Worm (Caenorhabditis elegans): ENCODE data around the gene mps-4.

The mps-4 gene

DNA sequence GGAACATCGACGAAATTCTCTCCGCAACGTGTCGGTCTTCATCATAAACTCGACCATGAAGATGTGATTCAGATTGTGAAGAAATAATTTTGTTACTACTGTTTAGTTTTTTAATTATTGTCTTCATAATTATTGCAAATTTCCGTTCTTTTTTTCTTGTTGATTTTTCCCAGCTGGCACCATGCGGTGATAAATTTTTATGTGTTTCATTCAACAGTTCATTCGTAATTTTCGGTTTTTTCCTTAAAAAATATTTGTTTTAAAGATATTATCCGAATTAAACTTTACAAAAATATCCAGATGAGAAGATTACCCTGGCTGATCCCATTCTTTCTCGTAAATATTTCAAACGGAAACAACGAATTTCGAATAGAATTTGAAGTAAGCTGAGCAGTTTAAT lies 24.5 kb downstream of the mps-4 start, which contains the start of gene C02F5.13:
TSS of gene C02F5.13 (plus strand) at position 301 of the 400 bp plus-strand sequence.
- no peak for TF ChIP-seq lin-13 (GFP tag; optimal IDR thresholded peaks at IDR 0.05)
- no peak for TF ChIP-seq unc-98 (GFP tag; IDR thresholded peaks at IDR 0.05)
- TF ChIP-seq aly-2 (tag; optimal IDR thresholded peaks at IDR 0.05): no peak
- no peak for TF ChIP-seq rnt-1 (tag; optimal IDR thresholded peaks at IDR 0.05)

- TF ChIP-seq blmp-1 (tag; optimal IDR thresholded peaks at IDR 0.05) (no peak), mep-1 (tag; optimal IDR thresholded peaks at IDR 0.05) (no peak), elt-2 (tag; optimal IDR thresholded peaks at IDR 0.05) (no peak), nhr-90 (tag; optimal IDR thresholded peaks at IDR 0.05; ENCODE audit: poor library complexity) (no peak), nhr-71 (tag; optimal IDR thresholded peaks at IDR 0.05) (no peak), fkh-10 (GFP tag; optimal IDR thresholded peaks at IDR 0.05) (no peak), tlp-1 (tag; optimal IDR thresholded peaks at IDR 0.05) (no peak), nhr-85 (tag) (no peak), pqm-1 (tag; optimal IDR thresholded peaks at IDR 0.05) (no peak), lin-15B (tag; optimal IDR thresholded peaks at IDR 0.05) (no peak), jun-1 (tag; optimal IDR thresholded peaks at IDR 0.05) (no peak), Y116A8C.19 (tag; optimal IDR thresholded peaks at IDR 0.05; ENCODE audit: borderline replicate concordance) (no peak), dsc-1 (tag; optimal IDR thresholded peaks at IDR 0.05) (no peak), nhr-84 (tag; optimal IDR thresholded peaks at IDR 0.05) (no peak), nhr-20 (tag; optimal IDR thresholded peaks at IDR 0.05) (no peak), xbp-1 (tag; optimal IDR thresholded peaks at IDR 0.05) (no peak), tbx-2 (tag; optimal IDR thresholded peaks at IDR 0.05) (no peak), ztf-11 (tag; optimal IDR thresholded peaks at IDR 0.05) (no peak), fkh-4 (tag; optimal IDR thresholded peaks at IDR 0.05; ENCODE audit: borderline replicate concordance) (no peak)
Observed at ce11 chrIII:8245591-8245990, 26.0 kb downstream of the mps-4 start, which contains the start of gene C02F5.3. C02F5.3 (plus strand) TSS chrIII:8245891.

DNA sequence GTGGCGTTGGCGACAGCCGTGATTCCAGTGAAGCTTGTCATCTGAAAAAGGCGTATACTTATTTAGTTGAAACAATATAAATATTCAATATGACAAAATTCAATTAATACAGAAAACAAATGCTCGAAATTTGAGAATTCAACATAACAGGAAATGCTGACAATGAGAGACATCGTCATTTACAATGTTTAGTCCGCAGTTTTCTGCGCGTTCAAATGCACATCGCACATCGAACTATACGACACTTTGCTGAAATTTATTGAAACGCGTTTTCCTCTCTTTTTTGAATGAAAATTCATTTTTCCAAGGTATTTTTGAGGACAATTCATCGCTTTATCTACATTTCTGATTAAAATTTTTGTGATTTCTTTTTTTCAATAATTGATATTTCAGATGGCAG lies 27.5 kb downstream of the mps-4 start, which contains the start of the genes pbs-6 and cids-1:
TSS of gene pbs-6 (minus strand) at position 41 of the 400 bp plus-strand sequence.
TSS of gene cids-1 (plus strand) at position 394 of the 400 bp plus-strand sequence.
- TF ChIP-seq nhr-47 (tag; optimal IDR thresholded peaks at IDR 0.05): peak; percentile 0
- TF ChIP-seq unc-130 (tag; optimal IDR thresholded peaks at IDR 0.05): peak; percentile 29
- TF ChIP-seq lin-35 (GFP tag; optimal IDR thresholded peaks at IDR 0.05): peak; percentile 25 to 50
- no peak for TF ChIP-seq pqm-1 (tag; optimal IDR thresholded peaks at IDR 0.05)
- peak; percentile 85 for TF ChIP-seq F16B12.6 (tag; optimal IDR thresholded peaks at IDR 0.05)
- no peak for TF ChIP-seq ces-1 (GFP tag; optimal IDR thresholded peaks at IDR 0.05)
- TF ChIP-seq dpl-1 (GFP tag; optimal IDR thresholded peaks at IDR 0.05): peak in 2 of 3 experiments; percentile 37 to 40
- TF ChIP-seq snu-23 (GFP tag; optimal IDR thresholded peaks at IDR 0.05): peak; percentile 23
- peak; percentile 24 for TF ChIP-seq nhr-71 (tag; optimal IDR thresholded peaks at IDR 0.05)
- TF ChIP-seq efl-1 (optimal IDR thresholded peaks at IDR 0.05): peak; percentile 42 to 56
- peak; percentile 44 to 72 for TF ChIP-seq efl-1 (GFP tag; optimal IDR thresholded peaks at IDR 0.05 in 1 of 2)
- TF ChIP-seq skn-1 (tag; optimal IDR thresholded peaks at IDR 0.05): peak; percentile 59
- TF ChIP-seq lsy-2 (tag; optimal IDR thresholded peaks at IDR 0.05): peak; percentile 22 to 64
- no peak for TF ChIP-seq nhr-85 (tag)

DNA sequence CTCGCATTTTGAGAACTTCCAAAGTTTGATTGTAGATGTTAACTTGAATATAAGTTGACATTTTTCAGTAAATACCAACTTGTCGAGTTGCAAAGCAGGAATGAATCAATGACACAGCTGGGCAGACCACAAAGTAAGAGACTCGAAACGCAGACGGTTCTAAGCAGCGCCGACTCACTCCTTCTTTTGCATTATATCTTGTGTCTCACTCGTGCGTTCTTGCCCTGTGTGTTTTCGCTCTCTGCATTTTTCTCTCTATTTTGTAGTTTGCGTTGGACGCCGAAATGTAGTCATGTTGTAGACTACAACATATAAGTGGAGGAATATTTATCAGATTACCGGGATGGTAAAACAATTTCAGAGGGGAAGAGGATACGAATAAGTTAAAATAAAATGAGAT lies 28.8 kb downstream of the mps-4 start, which contains the start of gene C02F5.12:
TSS of gene C02F5.12 (minus strand) at position 221 of the 400 bp plus-strand sequence.
- peak; percentile 11 for TF ChIP-seq rnt-1 (tag; optimal IDR thresholded peaks at IDR 0.05)
- TF ChIP-seq lsy-2 (tag; optimal IDR thresholded peaks at IDR 0.05): peak; percentile 11 to 32
- no peak for TF ChIP-seq nhr-11 (tag; optimal IDR thresholded peaks at IDR 0.05)
- no peak for TF ChIP-seq C34B4.2 (tag; optimal IDR thresholded peaks at IDR 0.05)
- TF ChIP-seq lin-14 (GFP tag; optimal IDR thresholded peaks at IDR 0.05): peak; percentile 32
- TF ChIP-seq snpc-4 (tag; optimal IDR thresholded peaks at IDR 0.05): no peak
- no peak for TF ChIP-seq hlh-17 (GFP tag; optimal IDR thresholded peaks at IDR 0.05; ENCODE audit: borderline replicate concordance)
- TF ChIP-seq nhr-90 (tag; optimal IDR thresholded peaks at IDR 0.05; ENCODE audit: poor library complexity): peak; percentile 15
- TF ChIP-seq vab-15 (tag; optimal IDR thresholded peaks at IDR 0.05): no peak
- no peak for TF ChIP-seq ets-5 (GFP tag; IDR thresholded peaks at IDR 0.05)
- TF ChIP-seq nhr-47 (tag; optimal IDR thresholded peaks at IDR 0.05): no peak
- peak; percentile 64 for TF ChIP-seq blmp-1 (tag; optimal IDR thresholded peaks at IDR 0.05)
- TF ChIP-seq irx-1 (tag; optimal IDR thresholded peaks at IDR 0.05): no peak
- TF ChIP-seq nhr-20 (tag; optimal IDR thresholded peaks at IDR 0.05): peak; percentile 60
- TF ChIP-seq nhr-77 (tag; optimal IDR thresholded peaks at IDR 0.05): no peak
- TF ChIP-seq snu-23 (GFP tag; optimal IDR thresholded peaks at IDR 0.05): peak; percentile 39
- no peak for TF ChIP-seq zip-4 (GFP tag; optimal IDR thresholded peaks at IDR 0.05)
- no peak for TF ChIP-seq ztf-11 (tag; optimal IDR thresholded peaks at IDR 0.05)
- TF ChIP-seq dpl-1 (GFP tag; optimal IDR thresholded peaks at IDR 0.05): no peak
- no peak for TF ChIP-seq egl-13 (tag; optimal IDR thresholded peaks at IDR 0.05)
- TF ChIP-seq sox-4 (tag; optimal IDR thresholded peaks at IDR 0.05): no peak
- TF ChIP-seq aly-2 (tag; optimal IDR thresholded peaks at IDR 0.05): no peak
- TF ChIP-seq tlp-1 (tag; optimal IDR thresholded peaks at IDR 0.05): no peak
- peak in 1 of 2 experiments; percentile 21 for TF ChIP-seq lin-35 (GFP tag; optimal IDR thresholded peaks at IDR 0.05)
- peak in 1 of 2 experiments; percentile 3 for TF ChIP-seq efl-1 (optimal IDR thresholded peaks at IDR 0.05)
- TF ChIP-seq efl-1 (GFP tag; optimal IDR thresholded peaks at IDR 0.05 in 1 of 2): no peak
- peak; percentile 46 for TF ChIP-seq nhr-85 (tag)

Measured in whole organism, L1 larva.